Worm (Caenorhabditis elegans): ENCODE results near the gene gsto-2.

The gsto-2 gene

DNA sequence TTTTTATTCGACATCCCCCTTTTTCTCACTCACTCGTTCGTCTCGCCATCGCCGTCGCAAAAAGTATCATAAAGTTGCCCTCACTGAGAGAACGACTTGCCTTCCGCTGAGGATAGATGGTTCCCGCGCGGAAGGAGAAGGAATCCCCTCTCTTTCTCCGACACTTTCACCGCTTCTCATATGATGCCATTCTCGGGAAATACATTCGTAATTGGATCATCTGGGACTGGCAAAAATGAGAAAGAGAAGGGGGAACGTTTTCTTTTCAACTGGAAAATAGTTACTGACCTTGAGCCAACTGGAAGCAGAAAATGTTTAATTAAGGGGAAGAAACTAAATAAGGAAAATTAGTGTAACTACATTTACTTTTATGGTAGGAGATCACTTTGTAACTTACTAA is 17.3 kb downstream of the gsto-2 start:
- no peak for TF ChIP-seq unc-55 (GFP tag; optimal IDR thresholded peaks at IDR 0.05)
- no peak for TF ChIP-seq zip-5 (tag; optimal IDR thresholded peaks at IDR 0.05)
- TF ChIP-seq ref-2 (tag; optimal IDR thresholded peaks at IDR 0.05) = peak; percentile 3
- TF ChIP-seq dve-1 (tag; optimal IDR thresholded peaks at IDR 0.05) = no peak
- no peak for TF ChIP-seq hlh-30 (tag; optimal IDR thresholded peaks at IDR 0.05; ENCODE audit: insufficient read depth)
- TF ChIP-seq unc-42 (tag; optimal IDR thresholded peaks at IDR 0.05) = peak; percentile 65

- TF ChIP-seq ceh-30 (tag; optimal IDR thresholded peaks at IDR 0.05) (no peak), pag-3 (tag; optimal IDR thresholded peaks at IDR 0.05; ENCODE audit: borderline replicate concordance) (no peak), dmd-4 (tag; optimal IDR thresholded peaks at IDR 0.05; ENCODE audit: borderline replicate concordance) (no peak), ceh-48 (tag; optimal IDR thresholded peaks at IDR 0.05) (no peak), pros-1 (tag; optimal IDR thresholded peaks at IDR 0.05) (no peak), tbx-7 (tag; optimal IDR thresholded peaks at IDR 0.05) (no peak), ets-4 (tag; optimal IDR thresholded peaks at IDR 0.05) (no peak), sdc-2 (tag; optimal IDR thresholded peaks at IDR 0.05) (no peak), nfya-1 (tag; optimal IDR thresholded peaks at IDR 0.05) (no peak), ceh-9 (tag; optimal IDR thresholded peaks at IDR 0.05) (no peak), hlh-13 (GFP tag; optimal IDR thresholded peaks at IDR 0.05) (no peak), ceh-34 (tag; optimal IDR thresholded peaks at IDR 0.05) (no peak), elt-2 (tag; optimal IDR thresholded peaks at IDR 0.05) (no peak), elt-4 (tag; optimal IDR thresholded peaks at IDR 0.05) (no peak), rnt-1 (tag; optimal IDR thresholded peaks at IDR 0.05) (no peak), ceh-24 (tag; optimal IDR thresholded peaks at IDR 0.05) (no peak), nhr-11 (tag; optimal IDR thresholded peaks at IDR 0.05) (no peak), pat-9 (tag; optimal IDR thresholded peaks at IDR 0.05) (no peak)
Observed at ce11 chrIII:8573301-8573700, 18.7 kb downstream of the gsto-2 start.

DNA sequence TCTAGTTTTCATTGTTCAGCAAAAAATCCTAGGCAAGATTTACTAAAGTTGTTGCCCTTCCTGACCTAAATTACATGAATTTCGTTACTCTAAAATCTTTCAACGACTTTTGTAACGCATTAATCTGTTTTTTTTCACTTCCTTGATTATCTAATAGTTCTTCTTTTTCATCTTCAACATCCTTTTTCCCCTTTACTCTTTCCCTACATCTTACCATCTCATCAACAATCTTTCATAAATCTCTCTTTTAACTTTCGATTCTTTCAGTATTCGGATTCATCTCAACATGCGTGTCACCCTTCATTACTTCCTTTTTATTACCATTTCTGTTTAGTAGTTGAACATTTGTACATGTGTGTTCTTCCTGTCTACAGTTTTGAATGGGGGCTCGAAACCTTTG is 19.3 kb downstream of the gsto-2 start:
- no peak for TF ChIP-seq fax-1 (tag; optimal IDR thresholded peaks at IDR 0.05)
- TF ChIP-seq lim-6 (tag; optimal IDR thresholded peaks at IDR 0.05) = no peak
- TF ChIP-seq unc-42 (tag; optimal IDR thresholded peaks at IDR 0.05) = no peak
- TF ChIP-seq C38D4.7 (GFP tag; optimal IDR thresholded peaks at IDR 0.05) = no peak
- no peak for TF ChIP-seq eyg-1 (tag; optimal IDR thresholded peaks at IDR 0.05)
- TF ChIP-seq pat-9 (tag; optimal IDR thresholded peaks at IDR 0.05) = no peak
- no peak for TF ChIP-seq pha-2 (tag; optimal IDR thresholded peaks at IDR 0.05)
- TF ChIP-seq rnt-1 (tag; optimal IDR thresholded peaks at IDR 0.05) = no peak
- no peak for TF ChIP-seq hlh-13 (GFP tag; optimal IDR thresholded peaks at IDR 0.05)
- TF ChIP-seq pros-1 (tag; optimal IDR thresholded peaks at IDR 0.05) = no peak

DNA sequence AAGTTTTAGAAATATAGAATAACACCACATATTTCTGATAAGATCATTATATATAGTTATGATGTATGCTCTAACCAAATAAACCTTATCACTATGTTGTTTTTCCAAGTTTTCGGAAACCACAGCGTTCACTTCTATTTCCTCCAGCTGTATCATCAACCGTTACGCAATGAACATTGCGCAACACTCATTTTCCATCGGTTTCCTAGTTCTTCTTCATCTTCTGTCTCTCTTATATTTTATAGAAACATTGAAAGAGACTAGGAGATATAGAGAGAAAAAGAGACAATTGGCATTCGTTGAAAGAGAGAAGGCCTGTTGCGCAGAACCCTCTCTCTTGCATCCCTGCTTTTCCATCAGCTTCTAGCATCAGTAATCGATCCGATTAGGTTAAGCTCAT is 19.7 kb downstream of the gsto-2 start:
- TF ChIP-seq odd-2 (tag; optimal IDR thresholded peaks at IDR 0.05) (no peak), pqm-1 (tag; optimal IDR thresholded peaks at IDR 0.05) (no peak), elt-2 (tag; optimal IDR thresholded peaks at IDR 0.05) (peak; percentile 66)

ce11 chrIII:8575359-8576101 is 21.0 kb downstream of the gsto-2 start:
- TF ChIP-seq lin-11 (tag; optimal IDR thresholded peaks at IDR 0.05) (no peak), ahr-1 (tag; optimal IDR thresholded peaks at IDR 0.05) (no peak), elt-4 (tag; optimal IDR thresholded peaks at IDR 0.05) (no peak), pqm-1 (tag; optimal IDR thresholded peaks at IDR 0.05) (no peak), ceh-48 (tag; optimal IDR thresholded peaks at IDR 0.05) (no peak), lim-6 (tag; optimal IDR thresholded peaks at IDR 0.05) (no peak), K09A11.1 (tag; optimal IDR thresholded peaks at IDR 0.05; ENCODE audit: insufficient read depth) (no peak), T23F11.4 (GFP tag; optimal IDR thresholded peaks at IDR 0.05) (no peak), sox-2 (GFP tag; IDR thresholded peaks at IDR 0.05) (no peak), pha-4 (tag; optimal IDR thresholded peaks at IDR 0.05) (no peak), dve-1 (tag; optimal IDR thresholded peaks at IDR 0.05) (no peak), ttx-3 (tag; optimal IDR thresholded peaks at IDR 0.05) (no peak), pha-2 (tag; optimal IDR thresholded peaks at IDR 0.05) (no peak)
